Worm (Caenorhabditis elegans) whole organism, late embryonic: ENCODE data around the gene F20D12.12.

Experiments used
- dve-1 ChIP-seq: sonication (generic microtip); optimal IDR thresholded peaks from 2 replicates; lab custom pipeline; 2017; ENCODE audit warnings: antibody characterized with exemption, mild to moderate bottlenecking, missing genetic modification characterization, missing compliant biosample characterization
- fkh-10 ChIP-seq: fragments of 150-350 bp; optimal IDR thresholded peaks from 2 replicates; lab custom pipeline; 2014; ENCODE audit warnings: missing biosample characterization, missing genetic modification reagents, missing genetic modification characterization
- pqm-1 ChIP-seq: sonication (generic microtip); optimal IDR thresholded peaks from 2 replicates; lab custom pipeline; 2016; ENCODE audit warnings: missing genetic modification characterization, missing compliant biosample characterization
- sdc-2 ChIP-seq: sonication (generic microtip); optimal IDR thresholded peaks from 2 replicates; lab custom pipeline; 2016; ENCODE audit warnings: missing genotype, missing genetic modification characterization, missing compliant biosample characterization
- syd-9 ChIP-seq: sonication (generic microtip); optimal IDR thresholded peaks from 2 replicates; lab custom pipeline; 2016; ENCODE audit warnings: mild to moderate bottlenecking, missing genetic modification characterization, moderate library complexity, missing compliant biosample characterization
- unc-42 ChIP-seq: sonication (generic microtip); optimal IDR thresholded peaks from 2 replicates; lab custom pipeline; 2016; ENCODE audit warnings: missing genotype, missing genetic modification characterization, missing compliant biosample characterization
- unc-86 ChIP-seq: sonication (generic microtip); optimal IDR thresholded peaks from 2 replicates; lab custom pipeline; 2016; ENCODE audit warnings: missing genetic modification characterization, missing compliant biosample characterization

DNA sequence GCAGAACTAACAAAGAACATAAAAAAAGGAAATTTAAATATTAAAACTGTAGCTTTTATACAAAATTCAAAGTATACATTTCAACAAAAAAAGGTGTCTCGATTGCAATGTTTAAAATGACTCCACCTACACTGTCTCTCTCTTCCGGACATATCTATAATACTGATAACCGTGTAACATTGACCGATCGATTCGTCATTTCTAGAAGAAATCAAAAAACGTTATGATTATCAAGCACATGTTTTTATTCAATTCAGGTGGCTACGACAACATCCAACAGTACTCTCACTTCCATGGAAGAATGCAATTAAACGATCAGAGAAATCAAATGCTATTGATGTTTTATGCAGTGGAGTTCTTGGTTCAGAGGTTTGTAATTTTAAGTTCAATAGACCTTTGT lies 48.8 kb upstream of the F20D12.12 start:
- TF ChIP-seq fkh-10 (GFP tag; lab: Kevin White, UChicago) = no peak
- TF ChIP-seq unc-86 (tag; lab: Kevin White, UChicago) = no peak
- TF ChIP-seq sdc-2 (tag; lab: Kevin White, UChicago) = no peak
- TF ChIP-seq pqm-1 = no peak
- TF ChIP-seq unc-42 (tag; lab: Kevin White, UChicago) = no peak
- TF ChIP-seq dve-1 (tag; lab: Kevin White, UChicago) = no peak
- TF ChIP-seq syd-9 (tag; lab: Kevin White, UChicago) = no peak
